Worm (Caenorhabditis elegans): ENCODE results near the gene grl-8.

DNA sequence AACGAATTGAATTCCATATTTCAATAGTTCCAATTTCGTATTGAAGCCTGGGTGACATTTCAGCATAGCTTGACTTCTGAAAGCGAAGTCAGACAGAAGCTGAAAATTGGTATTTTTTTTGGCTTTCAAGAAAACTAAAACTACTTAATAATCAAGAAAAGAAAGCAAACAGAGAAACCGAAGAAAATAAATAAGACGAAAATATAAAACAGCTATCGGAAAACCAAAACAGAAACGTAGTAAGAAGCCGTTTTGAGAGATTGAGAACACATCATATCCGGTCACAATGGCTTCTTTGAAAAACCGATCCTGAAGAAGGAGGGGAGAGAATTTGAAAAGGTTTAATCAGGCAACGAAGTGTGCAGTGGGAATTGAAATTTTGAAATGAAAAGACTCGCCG, 14.7 kb downstream of the grl-8 start, which contains the start of gene srg-30:
- no peak for TF ChIP-seq Y53F4B.3 (GFP tag; IDR thresholded peaks at IDR 0.05)
- no peak for TF ChIP-seq F55B11.4 (tag; optimal IDR thresholded peaks at IDR 0.05; ENCODE audit: borderline replicate concordance, insufficient read depth)
- TF ChIP-seq F52B5.7 (tag; optimal IDR thresholded peaks at IDR 0.05), result no peak
- no peak for TF ChIP-seq lsy-27 (tag; optimal IDR thresholded peaks at IDR 0.05; ENCODE audit: borderline replicate concordance, insufficient read depth)
- TF ChIP-seq nfyb-1 (GFP tag; IDR thresholded peaks at IDR 0.05), result no peak
- TF ChIP-seq attf-3 (GFP tag; conservative IDR thresholded peaks at IDR 0.05), result no peak
- TF ChIP-seq sdz-38 (tag; optimal IDR thresholded peaks at IDR 0.05), result no peak

Measured in whole organism, young adult.